Worm (Caenorhabditis elegans) whole organism, L2 larva: ENCODE data around the gene F13B12.4.
A peak's percentile ranks its signal among the peaks of the same experiment; 100 is the strongest.

Source experiments
- C34F6.9 ChIP-seq: fragments of 150-350 bp; optimal IDR thresholded peaks from 2 replicates; lab custom pipeline; 2014; ENCODE audit warnings: missing biosample characterization, missing genetic modification characterization
- R02D3.7 ChIP-seq: fragments of 150-350 bp; optimal IDR thresholded peaks from 2 replicates; lab custom pipeline; 2014; ENCODE audit warnings: missing biosample characterization, missing genetic modification characterization
- Y55F3AM.14 ChIP-seq: fragments of 200-800 bp; sonication (Bioruptor generic); optimal IDR thresholded peaks from 2 replicates; lab custom pipeline; 2018; ENCODE audit warnings: mild to moderate bottlenecking, missing genetic modification characterization, missing compliant biosample characterization
- ZK546.5 ChIP-seq: sonication (generic microtip); optimal IDR thresholded peaks from 2 replicates; lab custom pipeline; 2017; ENCODE audit warnings: missing biosample characterization, missing genetic modification characterization
- aly-2 ChIP-seq: fragments of 150-350 bp; optimal IDR thresholded peaks from 2 replicates; lab custom pipeline; 2014; ENCODE audit warnings: missing biosample characterization, missing genetic modification characterization
- ama-1 ChIP-seq: fragments of 150-350 bp; optimal IDR thresholded peaks from 2 replicates; lab custom pipeline; 2018; ENCODE audit warnings: inconsistent platforms
- blmp-1 ChIP-seq: sonication (generic microtip); optimal IDR thresholded peaks from 2 replicates; lab custom pipeline; 2017; ENCODE audit warnings: missing genetic modification characterization, mild to moderate bottlenecking, missing compliant biosample characterization, antibody characterized with exemption, moderate library complexity; ENCODE audit not compliant: insufficient read depth
- ceh-16 ChIP-seq: fragments of 150-350 bp; optimal IDR thresholded peaks from 2 replicates; lab custom pipeline; 2014; ENCODE audit warnings: missing biosample characterization, missing genetic modification characterization
- ceh-82 ChIP-seq: fragments of 150-350 bp; optimal IDR thresholded peaks from 2 replicates; lab custom pipeline; 2014; ENCODE audit warnings: missing biosample characterization, missing genetic modification characterization
- crh-2 ChIP-seq: sonication (generic microtip); optimal IDR thresholded peaks from 2 replicates; lab custom pipeline; 2017; ENCODE audit warnings: missing biosample characterization, missing genetic modification characterization
- dmd-4 ChIP-seq: sonication (generic microtip); optimal IDR thresholded peaks from 2 replicates; lab custom pipeline; 2017; ENCODE audit warnings: missing biosample characterization, missing genetic modification characterization
- egl-27 ChIP-seq: sonication (generic microtip); optimal IDR thresholded peaks from 3 replicates; lab custom pipeline; 2017; ENCODE audit warnings: missing biosample characterization, missing genetic modification reagents, missing genetic modification characterization
- elt-1 ChIP-seq: fragments of 150-350 bp; optimal IDR thresholded peaks from 2 replicates; lab custom pipeline; 2014; ENCODE audit warnings: missing biosample characterization, missing genetic modification characterization
- fos-1 ChIP-seq: fragments of 150-350 bp; optimal IDR thresholded peaks from 2 replicates; lab custom pipeline; 2014; ENCODE audit warnings: missing biosample characterization, missing genetic modification characterization
- gmeb-1 ChIP-seq: fragments of 150-350 bp; optimal IDR thresholded peaks from 2 replicates; lab custom pipeline; 2014; ENCODE audit warnings: missing biosample characterization, missing genetic modification characterization
- lin-13 ChIP-seq: fragments of 150-350 bp; optimal IDR thresholded peaks from 2 replicates; lab custom pipeline; 2014; ENCODE audit warnings: missing biosample characterization, missing genetic modification reagents, missing genetic modification characterization
- lin-39 ChIP-seq: fragments of 150-350 bp; optimal IDR thresholded peaks from 2 replicates; lab custom pipeline; 2014; ENCODE audit warnings: missing biosample characterization, missing genetic modification reagents, missing genetic modification characterization
- lsy-2 ChIP-seq, 2 experiments: fragments of 150-350 bp in 1 of 2; sonication (generic microtip) in 1 of 2; optimal IDR thresholded peaks; 2 replicates each; lab custom pipeline; 2014 to 2017; ENCODE audit warnings: missing biosample characterization in 2 of 2, missing genetic modification characterization in 2 of 2
- mab-5 ChIP-seq: fragments of 150-350 bp; optimal IDR thresholded peaks from 2 replicates; lab custom pipeline; 2014; ENCODE audit warnings: missing biosample characterization, missing genetic modification characterization
- mbf-1 ChIP-seq: sonication (generic microtip); optimal IDR thresholded peaks from 2 replicates; lab custom pipeline; 2017; ENCODE audit warnings: missing biosample characterization, missing genetic modification characterization
- mdl-1 ChIP-seq, 2 experiments: fragments of 150-350 bp in 1 of 2; sonication (generic microtip) in 1 of 2; optimal IDR thresholded peaks; 2 replicates each; lab custom pipeline; 2017; ENCODE audit warnings: missing biosample characterization in 2 of 2, missing genetic modification characterization in 2 of 2
- nhr-10 ChIP-seq: sonication (generic microtip); optimal IDR thresholded peaks from 2 replicates; lab custom pipeline; 2017; ENCODE audit warnings: missing biosample characterization, missing genetic modification characterization
- nhr-12 ChIP-seq: fragments of 150-350 bp; optimal IDR thresholded peaks from 2 replicates; lab custom pipeline; 2014; ENCODE audit warnings: missing biosample characterization, missing genetic modification characterization
- nhr-129 ChIP-seq: fragments of 150-350 bp; optimal IDR thresholded peaks from 2 replicates; lab custom pipeline; 2014; ENCODE audit warnings: missing biosample characterization, missing genetic modification characterization
- nhr-21 ChIP-seq: fragments of 150-350 bp; optimal IDR thresholded peaks from 2 replicates; lab custom pipeline; 2014; ENCODE audit warnings: missing biosample characterization, missing genetic modification characterization
- nhr-23 ChIP-seq: fragments of 150-350 bp; optimal IDR thresholded peaks from 2 replicates; lab custom pipeline; 2014; ENCODE audit warnings: missing biosample characterization, missing genetic modification reagents, missing genetic modification characterization
- nhr-25 ChIP-seq: fragments of 150-350 bp; sonication (generic microtip); optimal IDR thresholded peaks from 3 replicates; lab custom pipeline; 2014; ENCODE audit warnings: missing biosample characterization, missing genetic modification characterization
- nhr-6 ChIP-seq: fragments of 150-350 bp; optimal IDR thresholded peaks from 2 replicates; lab custom pipeline; 2014; ENCODE audit warnings: missing biosample characterization, missing genetic modification characterization
- nhr-77 ChIP-seq: fragments of 150-350 bp; optimal IDR thresholded peaks from 2 replicates; lab custom pipeline; 2014; ENCODE audit warnings: missing biosample characterization, missing genetic modification characterization
- peb-1 ChIP-seq: fragments of 150-350 bp; optimal IDR thresholded peaks from 2 replicates; lab custom pipeline; 2014; ENCODE audit warnings: missing biosample characterization, missing genetic modification characterization
- sem-4 ChIP-seq: fragments of 150-350 bp; optimal IDR thresholded peaks from 2 replicates; lab custom pipeline; 2014; ENCODE audit warnings: missing biosample characterization, missing genetic modification reagents, missing genetic modification characterization
- skn-1 ChIP-seq: sonication (generic microtip); optimal IDR thresholded peaks from 2 replicates; lab custom pipeline; 2017; ENCODE audit warnings: missing biosample characterization, missing genetic modification characterization
- sma-3 ChIP-seq: sonication (generic microtip); optimal IDR thresholded peaks from 2 replicates; lab custom pipeline; 2016; ENCODE audit warnings: missing genetic modification reagents, missing genetic modification characterization, missing compliant biosample characterization
- sma-9 ChIP-seq, 2 experiments: fragments of 150-350 bp in 1 of 2; sonication (generic microtip) in 1 of 2; optimal IDR thresholded peaks; 2 replicates each; lab custom pipeline; 2014 to 2016; ENCODE audit warnings: missing genetic modification characterization in 2 of 2, mild to moderate bottlenecking in 1 of 2, missing biosample characterization in 1 of 2, missing compliant biosample characterization in 1 of 2, missing genetic modification reagents in 1 of 2, moderate library complexity in 1 of 2
- snpc-4 ChIP-seq: fragments of 150-350 bp; optimal IDR thresholded peaks from 2 replicates; lab custom pipeline; 2014; ENCODE audit warnings: missing biosample characterization, missing genetic modification characterization
- unc-39 ChIP-seq: fragments of 150-350 bp; optimal IDR thresholded peaks from 2 replicates; lab custom pipeline; 2014; ENCODE audit warnings: missing biosample characterization, missing genetic modification characterization
- unc-62 ChIP-seq: fragments of 150-350 bp; optimal IDR thresholded peaks from 2 replicates; lab custom pipeline; 2014; ENCODE audit warnings: missing biosample characterization, missing genetic modification reagents, missing genetic modification characterization
- zag-1 ChIP-seq: fragments of 150-350 bp; optimal IDR thresholded peaks from 2 replicates; lab custom pipeline; 2014; ENCODE audit warnings: missing biosample characterization, missing genetic modification characterization
- ztf-1 ChIP-seq: fragments of 200-800 bp; sonication (Bioruptor generic); conservative IDR thresholded peaks from 2 replicates; pipeline ENCODE4 v1.3.6; 2022; ENCODE audit warnings: missing genetic modification characterization, missing compliant biosample characterization
- ztf-11 ChIP-seq: sonication (generic microtip); optimal IDR thresholded peaks from 2 replicates; lab custom pipeline; 2017; ENCODE audit warnings: missing biosample characterization, missing genetic modification characterization
- ztf-4 ChIP-seq: fragments of 150-350 bp; optimal IDR thresholded peaks from 2 replicates; lab custom pipeline; 2014; ENCODE audit warnings: missing biosample characterization, missing genetic modification characterization

Gene F13B12.4

DNA sequence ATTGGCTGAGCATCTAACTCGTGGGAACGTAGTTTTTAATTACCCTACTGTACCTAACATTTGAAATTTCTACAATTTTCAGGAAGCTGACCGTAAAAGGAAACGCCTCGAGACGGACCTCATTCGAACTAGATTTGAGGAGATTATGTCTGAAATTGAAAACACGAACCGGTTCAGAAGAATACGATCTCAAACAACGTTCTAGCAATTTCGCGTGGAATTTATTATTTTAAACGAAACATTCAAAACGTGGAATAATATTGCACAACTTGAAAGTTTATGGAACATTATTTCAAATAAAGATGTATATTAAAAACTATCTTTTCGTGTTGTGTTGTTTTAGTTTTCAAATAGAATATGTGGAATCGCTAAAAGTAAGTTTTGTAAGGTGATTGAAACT lies 6.2 kb downstream of the F13B12.4 start, which contains the start of gene F13B12.7:
Gene F13B12.7 (plus strand): TSS at position 301 of the 400 bp plus-strand sequence.
- no peak for TF ChIP-seq sma-9 (GFP tag; optimal IDR thresholded peaks at IDR 0.05; lab: Kevin White, UChicago)
- no peak for TF ChIP-seq sma-9 (tag; optimal IDR thresholded peaks at IDR 0.05; lab: Kevin White, UChicago)
- no peak for TF ChIP-seq peb-1
- TF ChIP-seq sem-4 (tag; lab: Kevin White, UChicago): no peak
- TF ChIP-seq unc-39 (tag; lab: Kevin White, UChicago): no peak
- TF ChIP-seq nhr-77 (tag; lab: Kevin White, UChicago): no peak
- no peak for TF ChIP-seq nhr-12 (tag; lab: Kevin White, UChicago)
- no peak for TF ChIP-seq elt-1
- no peak for TF ChIP-seq zag-1
- no peak for TF ChIP-seq nhr-129 (tag; lab: Kevin White, UChicago)
- no peak for TF ChIP-seq ZK546.5
- no peak for TF ChIP-seq nhr-23
- TF ChIP-seq R02D3.7 (tag; lab: Kevin White, UChicago): no peak

DNA sequence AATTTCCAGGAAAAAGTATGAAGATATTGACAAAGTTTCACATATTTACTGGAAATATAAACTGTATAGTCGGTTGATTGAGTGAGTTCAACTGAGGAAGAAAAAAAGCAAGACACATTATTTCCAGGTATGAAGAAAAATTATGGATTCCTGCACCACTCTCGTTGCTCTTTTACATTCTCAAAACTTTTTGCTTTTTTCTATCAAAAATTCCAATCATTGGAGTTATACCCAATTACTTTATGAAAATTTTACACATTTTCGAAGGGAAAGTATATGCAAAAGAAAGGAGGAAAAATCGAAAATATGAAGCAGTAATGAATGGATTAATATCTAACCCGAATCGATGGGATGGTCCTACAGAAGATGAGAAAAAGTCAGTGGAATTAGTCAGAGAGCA lies 6.8 kb downstream of the F13B12.4 start:
- TF ChIP-seq unc-62 (GFP tag; lab: Kevin White, UChicago) (no peak), mbf-1 (tag; lab: Kevin White, UChicago) (no peak), lin-39 (tag; lab: Kevin White, UChicago) (no peak), zag-1 (no peak), lin-13 (GFP tag; lab: Kevin White, UChicago) (no peak), ZK546.5 (no peak), egl-27 (tag; lab: Kevin White, UChicago) (no peak), ztf-1 (GFP tag; lab: Robert Waterston, UW) (no peak), crh-2 (no peak), lsy-2 (tag; optimal IDR thresholded peaks at IDR 0.05; lab: Kevin White, UChicago) (no peak), nhr-77 (tag; lab: Kevin White, UChicago) (no peak), nhr-21 (tag; lab: Kevin White, UChicago) (no peak), unc-39 (tag; lab: Kevin White, UChicago) (no peak), skn-1 (tag; lab: Kevin White, UChicago) (no peak), sma-3 (GFP tag; lab: Kevin White, UChicago) (no peak)
- TF ChIP-seq, all 48 proteins: peak for 0

DNA sequence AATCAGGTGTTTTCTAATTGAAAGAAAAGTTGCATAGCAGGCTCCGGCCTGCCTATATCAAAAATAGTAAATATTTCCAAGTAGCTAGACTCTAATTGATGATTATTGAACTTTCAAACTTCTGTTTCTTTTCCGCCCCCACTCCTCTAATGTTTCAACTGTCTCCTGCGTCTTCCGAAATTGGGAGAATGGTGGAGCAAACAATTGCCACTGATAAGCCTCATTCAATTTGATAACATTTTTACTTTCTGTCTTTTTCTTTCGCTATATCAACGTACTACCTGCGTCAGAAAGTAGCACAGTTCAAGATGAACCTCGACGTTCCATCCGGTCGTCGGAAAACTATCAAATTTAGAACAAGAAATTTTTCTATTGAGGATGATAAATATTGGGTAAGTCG lies 10.8 kb downstream of the F13B12.4 start, which contains the start of gene F13B12.3:
Gene F13B12.3 (plus strand): TSS at position 223 of the 400 bp plus-strand sequence.
- TF ChIP-seq fos-1 (tag; lab: Kevin White, UChicago) (peak; percentile 73), nhr-77 (tag; lab: Kevin White, UChicago) (no peak), mdl-1 (tag; optimal IDR thresholded peaks at IDR 0.05; lab: Kevin White, UChicago) (no peak), C34F6.9 (tag; lab: Kevin White, UChicago) (no peak), sma-9 (GFP tag; optimal IDR thresholded peaks at IDR 0.05; lab: Kevin White, UChicago) (peak; percentile 40), sma-9 (tag; optimal IDR thresholded peaks at IDR 0.05; lab: Kevin White, UChicago) (no peak), snpc-4 (tag; lab: Kevin White, UChicago) (no peak), gmeb-1 (tag; lab: Kevin White, UChicago) (peak; percentile 11), zag-1 (no peak), crh-2 (peak; percentile 25), sma-3 (GFP tag; lab: Kevin White, UChicago) (no peak), Y55F3AM.14 (GFP tag; lab: Kevin White, UChicago) (no peak), nhr-25 (tag; lab: Kevin White, UChicago) (no peak), unc-62 (GFP tag; lab: Kevin White, UChicago) (no peak), mbf-1 (tag; lab: Kevin White, UChicago) (no peak), lin-13 (GFP tag; lab: Kevin White, UChicago) (no peak), egl-27 (tag; lab: Kevin White, UChicago) (no peak), ZK546.5 (no peak), ama-1 (lab: Kevin White, UChicago) (no peak), nhr-12 (tag; lab: Kevin White, UChicago) (no peak), blmp-1 (no peak), ztf-11 (tag; lab: Kevin White, UChicago) (no peak), nhr-6 (tag; lab: Kevin White, UChicago) (no peak), dmd-4 (tag; lab: Kevin White, UChicago) (no peak), lin-39 (tag; lab: Kevin White, UChicago) (no peak), sem-4 (tag; lab: Kevin White, UChicago) (no peak), aly-2 (tag; lab: Kevin White, UChicago) (no peak)

DNA sequence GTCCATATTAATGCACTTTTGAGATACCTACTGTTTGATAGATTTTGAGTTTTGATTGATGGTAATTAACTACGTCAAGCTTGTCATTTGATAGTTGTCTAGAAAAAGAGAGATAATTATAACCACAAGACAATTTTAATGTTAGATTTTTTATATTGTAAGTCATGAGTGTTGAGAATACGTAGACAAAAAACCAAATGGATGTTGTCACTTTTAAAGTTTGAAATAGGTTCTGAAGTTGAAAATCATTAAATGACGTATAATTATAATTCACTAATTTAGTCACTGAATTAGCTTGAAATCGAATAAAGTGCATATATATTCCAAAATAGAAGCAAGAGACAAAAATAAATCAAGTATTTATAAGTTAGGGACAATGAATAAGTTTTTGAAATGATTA lies 12.6 kb downstream of the F13B12.4 start:
- TF ChIP-seq ztf-1 (GFP tag; lab: Robert Waterston, UW) (no peak), R02D3.7 (tag; lab: Kevin White, UChicago) (no peak), dmd-4 (tag; lab: Kevin White, UChicago) (no peak), ztf-11 (tag; lab: Kevin White, UChicago) (no peak), ceh-16 (tag; lab: Kevin White, UChicago) (no peak), mab-5 (tag; lab: Kevin White, UChicago) (no peak), unc-62 (GFP tag; lab: Kevin White, UChicago) (no peak), skn-1 (tag; lab: Kevin White, UChicago) (no peak), fos-1 (tag; lab: Kevin White, UChicago) (no peak), nhr-129 (tag; lab: Kevin White, UChicago) (no peak), ztf-4 (no peak), crh-2 (no peak), nhr-12 (tag; lab: Kevin White, UChicago) (no peak), ceh-82 (tag; lab: Kevin White, UChicago) (no peak), ama-1 (lab: Kevin White, UChicago) (no peak), ZK546.5 (no peak), elt-1 (no peak), sem-4 (tag; lab: Kevin White, UChicago) (no peak), nhr-10 (no peak)
